Worm (Caenorhabditis elegans) whole organism, mixed stage, embryonic: ENCODE results near the gene best-5.

ENCODE experiments used
- M03D4.4 ChIP-seq: sonication (generic microtip); optimal IDR thresholded peaks from 2 replicates; lab custom pipeline; 2017; ENCODE audit warnings: mild to moderate bottlenecking, missing genetic modification characterization, missing compliant biosample characterization
- bed-3 ChIP-seq: fragments of 200-800 bp; sonication (Bioruptor generic); optimal IDR thresholded peaks from 3 replicates; lab custom pipeline; 2018; ENCODE audit warnings: mild to moderate bottlenecking, missing genetic modification characterization, moderate library complexity, missing compliant biosample characterization
- blmp-1 ChIP-seq: fragments of 150-350 bp; optimal IDR thresholded peaks from 2 replicates; lab custom pipeline; 2014; ENCODE audit warnings: missing biosample characterization, missing genetic modification characterization
- ces-1 ChIP-seq: fragments of 150-350 bp; optimal IDR thresholded peaks from 2 replicates; lab custom pipeline; 2014; ENCODE audit warnings: missing biosample characterization, missing genetic modification reagents, missing genetic modification characterization
- hlh-1 ChIP-seq: fragments of 150-350 bp; optimal IDR thresholded peaks from 2 replicates; lab custom pipeline; 2014; ENCODE audit warnings: missing biosample characterization, missing genetic modification reagents, missing genetic modification characterization
- lin-13 ChIP-seq: fragments of 150-350 bp; optimal IDR thresholded peaks from 2 replicates; lab custom pipeline; 2014; ENCODE audit warnings: missing biosample characterization, missing genetic modification characterization
- lsy-2 ChIP-seq: fragments of 150-350 bp; optimal IDR thresholded peaks from 2 replicates; lab custom pipeline; 2014; ENCODE audit warnings: missing biosample characterization, missing genetic modification characterization
- mab-5 ChIP-seq: fragments of 150-350 bp; optimal IDR thresholded peaks from 2 replicates; lab custom pipeline; 2014; ENCODE audit warnings: missing biosample characterization, missing genetic modification characterization
- nhr-12 ChIP-seq: fragments of 150-350 bp; optimal IDR thresholded peaks from 2 replicates; lab custom pipeline; 2014; ENCODE audit warnings: missing biosample characterization, missing genetic modification characterization
- nhr-237 ChIP-seq: fragments of 150-350 bp; optimal IDR thresholded peaks from 2 replicates; lab custom pipeline; 2014; ENCODE audit warnings: missing biosample characterization, missing genetic modification characterization
- pha-4 ChIP-seq: fragments of 150-350 bp; optimal IDR thresholded peaks from 2 replicates; lab custom pipeline; 2018; ENCODE audit warnings: missing biosample characterization, missing genetic modification reagents, missing genetic modification characterization
- tbx-8 ChIP-seq: fragments of 200-800 bp; sonication (Bioruptor generic); optimal IDR thresholded peaks from 2 replicates; lab custom pipeline; 2018; ENCODE audit warnings: mild to moderate bottlenecking, missing genetic modification characterization, moderate library complexity, missing compliant biosample characterization
- unc-62 ChIP-seq: fragments of 150-350 bp; optimal IDR thresholded peaks from 2 replicates; lab custom pipeline; 2014; ENCODE audit warnings: missing biosample characterization, missing genetic modification reagents, missing genetic modification characterization
- ztf-11 ChIP-seq: fragments of 150-350 bp; optimal IDR thresholded peaks from 2 replicates; lab custom pipeline; 2014; ENCODE audit warnings: missing biosample characterization, missing genetic modification characterization

- TF ChIP-seq mab-5 (no peak), unc-62 (GFP tag; lab: Kevin White, UChicago) (no peak), M03D4.4 (no peak), tbx-8 (GFP tag; lab: Kevin White, UChicago) (no peak), ztf-11 (tag; lab: Kevin White, UChicago) (no peak), blmp-1 (tag; lab: Kevin White, UChicago) (no peak), lin-13 (no peak), hlh-1 (no peak), ces-1 (GFP tag; lab: Kevin White, UChicago) (no peak), pha-4 (tag; lab: Kevin White, UChicago) (no peak), nhr-237 (tag; lab: Kevin White, UChicago) (no peak), nhr-12 (no peak), lsy-2 (tag; lab: Kevin White, UChicago) (no peak), bed-3 (GFP tag; lab: Kevin White, UChicago) (no peak)
Measured at ce11 chrIII:9735857-9736256, 45.8 kb upstream of the best-5 start, which contains the start of gene dao-6.
